Worm (Caenorhabditis elegans): Measurements from ENCODE around the gene srx-21.

- TF ChIP-seq ref-1 (GFP tag; conservative IDR thresholded peaks at IDR 0.05): no peak
- no peak for TF ChIP-seq T22C8.4 (GFP tag; IDR thresholded peaks at IDR 0.05)
These were observed 36.0 kb downstream of the srx-21 start, which contains the start of gene cyp-33C11 for ce11 chrV:712882-713281.
